Fruit fly (Drosophila melanogaster): ENCODE data around the gene yip2.

The yip2 gene

dm6 chr2L:9945086-9945485 lies 30.0 kb downstream of the yip2 start:
- no peak for TF ChIP-seq CG33017 (tag; optimal IDR thresholded peaks at IDR 0.05)
- TF ChIP-seq Hr96 (GFP tag; optimal IDR thresholded peaks at IDR 0.05) = no peak
- no peak for TF ChIP-seq CG12768 (GFP tag; optimal IDR thresholded peaks at IDR 0.05)
- no peak for TF ChIP-seq CG14711 (tag; optimal IDR thresholded peaks at IDR 0.05)
- no peak for TF ChIP-seq CG7101 (tag; optimal IDR thresholded peaks at IDR 0.05)
- no peak for TF ChIP-seq Clk (GFP tag; optimal IDR thresholded peaks at IDR 0.05)
- TF ChIP-seq toe (GFP tag; optimal IDR thresholded peaks at IDR 0.05) = no peak
- no peak for TF ChIP-seq cnc (optimal IDR thresholded peaks at IDR 0.05)
- TF ChIP-seq kay (GFP tag; ENCODE audit: borderline replicate concordance) = no peak
- TF ChIP-seq CG11617 (GFP tag; optimal IDR thresholded peaks at IDR 0.05) = no peak

- TF ChIP-seq Crg-1 (GFP tag; optimal IDR thresholded peaks at IDR 0.05) (no peak), CG14711 (tag; optimal IDR thresholded peaks at IDR 0.05) (no peak), cnc (optimal IDR thresholded peaks at IDR 0.05) (no peak), cic (GFP tag; optimal IDR thresholded peaks at IDR 0.05) (no peak), tj (GFP tag; optimal IDR thresholded peaks at IDR 0.05) (no peak), toe (GFP tag; optimal IDR thresholded peaks at IDR 0.05) (no peak), CG1620 (GFP tag; optimal IDR thresholded peaks at IDR 0.05) (no peak), kay (GFP tag; ENCODE audit: borderline replicate concordance) (no peak), Mnt (GFP tag; optimal IDR thresholded peaks at IDR 0.05) (no peak), CG7101 (tag; optimal IDR thresholded peaks at IDR 0.05) (no peak), bab1 (GFP tag; optimal IDR thresholded peaks at IDR 0.05) (no peak), CG5204 (GFP tag; optimal IDR thresholded peaks at IDR 0.05) (no peak), CG7045 (GFP tag; optimal IDR thresholded peaks at IDR 0.05) (no peak), Hr96 (GFP tag; optimal IDR thresholded peaks at IDR 0.05) (no peak), pad (GFP tag; optimal IDR thresholded peaks at IDR 0.05) (no peak), ovo (GFP tag; optimal IDR thresholded peaks at IDR 0.05) (no peak), Clk (GFP tag; optimal IDR thresholded peaks at IDR 0.05) (no peak), CG33017 (tag; optimal IDR thresholded peaks at IDR 0.05) (no peak)
Observed at dm6 chr2L:9946051-9946450, 31.0 kb downstream of the yip2 start.

DNA sequence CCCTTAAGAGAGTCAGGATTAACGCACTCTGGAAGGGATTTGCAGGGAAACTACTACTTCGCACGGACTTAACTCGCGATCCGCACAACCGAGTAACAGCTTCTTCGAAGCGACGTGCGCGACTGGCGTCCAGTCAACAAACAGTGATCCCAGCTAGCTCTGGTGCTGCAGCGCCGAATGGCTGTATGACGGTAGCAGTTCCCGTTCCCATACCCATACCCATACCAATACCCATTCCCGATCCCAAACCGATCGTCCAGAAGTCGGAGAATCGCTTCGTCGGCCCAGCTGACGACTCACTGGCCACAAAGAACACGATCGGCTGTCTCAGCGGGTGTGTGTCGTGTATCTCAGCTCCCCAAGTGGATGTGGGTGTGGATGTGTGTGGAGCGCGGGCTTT lies 32.2 kb downstream of the yip2 start, which contains the start of gene CG5853:
Gene CG5853 (minus strand): TSS at position 384 of the 400 bp plus-strand sequence.
- TF ChIP-seq ovo (GFP tag; optimal IDR thresholded peaks at IDR 0.05) (peak; percentile 37), CG1620 (GFP tag; optimal IDR thresholded peaks at IDR 0.05) (no peak), kay (GFP tag; ENCODE audit: borderline replicate concordance) (no peak), CG33017 (tag; optimal IDR thresholded peaks at IDR 0.05) (peak; percentile 27), CG14711 (tag; optimal IDR thresholded peaks at IDR 0.05) (peak; percentile 11), CG5204 (GFP tag; optimal IDR thresholded peaks at IDR 0.05) (no peak), CG7045 (GFP tag; optimal IDR thresholded peaks at IDR 0.05) (no peak), bab1 (GFP tag; optimal IDR thresholded peaks at IDR 0.05) (peak; percentile 62), Mnt (GFP tag; optimal IDR thresholded peaks at IDR 0.05) (peak; percentile 79), CG12768 (GFP tag; optimal IDR thresholded peaks at IDR 0.05) (peak; percentile 78), CG11617 (GFP tag; optimal IDR thresholded peaks at IDR 0.05) (no peak), cic (GFP tag; optimal IDR thresholded peaks at IDR 0.05) (peak; percentile 79), Clk (GFP tag; optimal IDR thresholded peaks at IDR 0.05) (peak; percentile 25), pad (GFP tag; optimal IDR thresholded peaks at IDR 0.05) (peak; percentile 33), cnc (optimal IDR thresholded peaks at IDR 0.05) (no peak), Hr96 (GFP tag; optimal IDR thresholded peaks at IDR 0.05) (peak; percentile 46), toe (GFP tag; optimal IDR thresholded peaks at IDR 0.05) (peak; percentile 18), tj (GFP tag; optimal IDR thresholded peaks at IDR 0.05) (peak; percentile 25), Crg-1 (GFP tag; optimal IDR thresholded peaks at IDR 0.05) (no peak), CG7101 (tag; optimal IDR thresholded peaks at IDR 0.05) (peak; percentile 26)

DNA sequence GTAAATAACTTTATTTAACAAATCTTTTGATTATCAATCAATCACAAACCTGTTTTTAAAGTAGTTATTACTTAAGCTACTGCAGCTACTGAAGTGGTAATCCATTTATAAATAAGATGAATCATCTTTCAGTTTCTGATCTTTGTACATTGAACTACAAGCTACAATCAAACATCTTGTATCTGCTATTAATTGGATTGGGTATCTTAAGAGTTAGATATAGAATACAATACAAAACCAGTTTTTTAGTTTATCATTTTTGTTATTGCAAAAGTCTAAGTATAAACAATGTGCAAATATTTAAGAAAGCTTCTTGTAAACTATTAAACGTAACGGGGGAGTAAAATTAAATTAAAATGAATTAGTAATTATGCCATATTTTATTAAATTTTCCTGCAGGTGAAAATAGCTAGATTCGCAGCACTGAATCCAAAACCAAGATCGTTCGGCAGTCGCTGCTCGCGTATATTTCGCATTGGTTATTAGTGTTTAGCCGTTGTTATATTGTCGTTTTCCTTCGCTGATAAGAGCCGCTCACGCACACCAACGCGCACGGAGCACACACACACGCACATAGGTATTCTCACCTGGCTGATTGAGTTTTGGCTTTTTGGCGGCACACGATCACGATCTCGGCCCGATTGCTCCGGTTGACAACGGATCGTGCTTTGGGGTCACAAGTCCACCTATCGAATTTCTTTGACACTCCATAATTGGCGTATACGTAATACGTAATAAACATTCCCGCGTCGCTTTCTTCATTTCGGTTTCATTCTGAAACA lies 32.9 kb downstream of the yip2 start:
- TF ChIP-seq CG12768 (GFP tag; optimal IDR thresholded peaks at IDR 0.05) = peak; percentile 68
- TF ChIP-seq cic (GFP tag; optimal IDR thresholded peaks at IDR 0.05) = peak; percentile 47
- TF ChIP-seq Crg-1 (GFP tag; optimal IDR thresholded peaks at IDR 0.05) = no peak

DNA sequence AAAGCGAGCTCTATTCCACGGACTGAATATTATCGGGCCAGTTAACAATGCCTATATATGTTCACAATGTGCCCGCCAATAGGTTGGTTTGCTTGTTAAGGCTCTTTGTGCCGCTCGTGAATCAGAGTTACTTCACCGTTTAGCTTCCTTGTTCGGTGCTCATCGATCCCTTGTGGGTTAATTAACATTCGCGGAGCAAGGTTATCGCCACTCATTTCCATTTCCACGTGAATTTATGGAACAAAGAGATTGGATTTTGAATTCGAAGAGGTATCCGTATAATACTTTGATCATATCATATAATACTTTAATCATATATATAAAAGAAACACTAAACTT lies 33.4 kb downstream of the yip2 start:
- TF ChIP-seq Crg-1 (GFP tag; optimal IDR thresholded peaks at IDR 0.05) = no peak
- TF ChIP-seq CG11617 (GFP tag; optimal IDR thresholded peaks at IDR 0.05) = no peak
- TF ChIP-seq toe (GFP tag; optimal IDR thresholded peaks at IDR 0.05) = no peak
- TF ChIP-seq ovo (GFP tag; optimal IDR thresholded peaks at IDR 0.05) = no peak
- no peak for TF ChIP-seq CG33017 (tag; optimal IDR thresholded peaks at IDR 0.05)
- no peak for TF ChIP-seq CG7101 (tag; optimal IDR thresholded peaks at IDR 0.05)
- no peak for TF ChIP-seq tj (GFP tag; optimal IDR thresholded peaks at IDR 0.05)
- no peak for TF ChIP-seq Hr96 (GFP tag; optimal IDR thresholded peaks at IDR 0.05)
- no peak for TF ChIP-seq Mnt (GFP tag; optimal IDR thresholded peaks at IDR 0.05)
- TF ChIP-seq cic (GFP tag; optimal IDR thresholded peaks at IDR 0.05) = no peak
- no peak for TF ChIP-seq CG12768 (GFP tag; optimal IDR thresholded peaks at IDR 0.05)
- no peak for TF ChIP-seq CG1620 (GFP tag; optimal IDR thresholded peaks at IDR 0.05)
- TF ChIP-seq kay (GFP tag; ENCODE audit: borderline replicate concordance) = no peak
- TF ChIP-seq pad (GFP tag; optimal IDR thresholded peaks at IDR 0.05) = no peak
- no peak for TF ChIP-seq Clk (GFP tag; optimal IDR thresholded peaks at IDR 0.05)
- no peak for TF ChIP-seq CG14711 (tag; optimal IDR thresholded peaks at IDR 0.05)
- no peak for TF ChIP-seq CG7045 (GFP tag; optimal IDR thresholded peaks at IDR 0.05)
- TF ChIP-seq CG5204 (GFP tag; optimal IDR thresholded peaks at IDR 0.05) = no peak
- TF ChIP-seq bab1 (GFP tag; optimal IDR thresholded peaks at IDR 0.05) = no peak
- TF ChIP-seq cnc (optimal IDR thresholded peaks at IDR 0.05) = no peak

Measured in whole organism, adult.